Worm (Caenorhabditis elegans): ENCODE measurements around the gene Y55F3AR.2.

DNA sequence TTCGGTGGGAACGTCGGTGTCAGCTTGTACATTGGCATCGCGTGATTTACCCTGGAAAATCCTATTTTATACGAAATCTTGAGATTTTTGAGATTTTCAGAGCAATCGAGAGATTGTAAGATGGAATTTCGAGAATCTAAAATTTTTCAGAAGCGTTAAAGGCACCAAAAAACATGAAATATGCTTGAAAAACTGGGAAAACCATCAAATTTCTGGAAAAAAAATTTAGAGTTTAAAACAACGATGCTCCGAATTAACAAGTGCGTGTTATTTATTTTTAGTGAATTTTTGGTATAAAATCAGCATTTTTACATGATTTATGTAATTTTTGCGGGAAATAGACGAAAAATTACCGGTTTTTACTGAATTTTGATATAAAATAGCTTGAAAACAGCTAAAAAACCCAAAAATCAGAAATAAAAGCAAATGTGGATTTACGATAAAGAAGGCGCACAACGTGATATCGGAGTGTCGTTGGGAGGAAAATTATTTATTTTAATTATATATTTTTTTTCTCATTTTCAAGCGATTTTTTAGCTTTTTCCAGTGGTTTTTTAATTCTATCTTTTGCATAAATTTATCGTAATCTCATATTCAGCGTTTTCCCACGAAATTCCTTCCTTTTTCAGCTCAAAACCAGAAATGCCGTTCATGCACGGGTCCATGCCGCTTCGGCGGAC, 37.9 kb upstream of the Y55F3AR.2 start, which contains the start of the genes Y55F3AM.13 and mrps-25:
- TF ChIP-seq elt-1 (tag; optimal IDR thresholded peaks at IDR 0.05; ENCODE audit: borderline replicate concordance, insufficient read depth) (no peak), nhr-237 (tag; optimal IDR thresholded peaks at IDR 0.05) (peak; percentile 28), nhr-76 (tag; optimal IDR thresholded peaks at IDR 0.05) (no peak), nhr-28 (tag; optimal IDR thresholded peaks at IDR 0.05) (no peak), sptf-1 (tag; optimal IDR thresholded peaks at IDR 0.05) (no peak), ztf-11 (tag; optimal IDR thresholded peaks at IDR 0.05) (no peak), ces-1 (GFP tag; optimal IDR thresholded peaks at IDR 0.05) (peak; percentile 73)
